Fruit fly (Drosophila melanogaster): Measurements from ENCODE around the gene gny.
A peak's percentile ranks its signal among the peaks of the same experiment; 100 is the strongest.

Gene gny

dm6 chr2L:10366525-10366924 is 13.4 kb upstream of the gny start, which contains the start of gene CG5056 (continued):
- no peak for TF ChIP-seq Lim3 (GFP tag; IDR thresholded peaks at IDR 0.05)
- TF ChIP-seq Hsf (GFP tag; optimal IDR thresholded peaks at IDR 0.05), result peak; percentile 2
- no peak for TF ChIP-seq dysf (GFP tag; IDR thresholded peaks at IDR 0.05)
- TF ChIP-seq CG5245 (GFP tag; optimal IDR thresholded peaks at IDR 0.05), result no peak
- no peak for TF ChIP-seq CG10543 (GFP tag; optimal IDR thresholded peaks at IDR 0.05)
- no peak for TF ChIP-seq CG7963 (GFP tag; IDR thresholded peaks at IDR 0.05; ENCODE audit: partially characterized antibody)
- TF ChIP-seq gcm (GFP tag; optimal IDR thresholded peaks at IDR 0.05), result no peak
- no peak for TF ChIP-seq CG31224 (GFP tag; IDR thresholded peaks at IDR 0.05)
- TF ChIP-seq CG7839 (tag; optimal IDR thresholded peaks at IDR 0.05), result no peak
- peak; percentile 47 for TF ChIP-seq CG12391 (tag; optimal IDR thresholded peaks at IDR 0.05)
- no peak for TF ChIP-seq CrebB (tag; optimal IDR thresholded peaks at IDR 0.05)
- TF ChIP-seq Rfx (GFP tag; IDR thresholded peaks at IDR 0.05), result no peak
- TF ChIP-seq Blimp-1 (GFP tag; optimal IDR thresholded peaks at IDR 0.05), result no peak
- no peak for TF ChIP-seq sob (GFP tag; IDR thresholded peaks at IDR 0.05)
- TF ChIP-seq CG1602 (GFP tag; optimal IDR thresholded peaks at IDR 0.05), result no peak
- TF ChIP-seq CG15073 (GFP tag; optimal IDR thresholded peaks at IDR 0.05), result no peak
- no peak for TF ChIP-seq CG2129 (GFP tag; IDR thresholded peaks at IDR 0.05; ENCODE audit: partially characterized antibody)
- no peak for TF ChIP-seq CkIIα-i1 (GFP tag; IDR thresholded peaks at IDR 0.05)
- no peak for TF ChIP-seq maf-S (GFP tag; optimal IDR thresholded peaks at IDR 0.05)
- no peak for TF ChIP-seq fd3F (GFP tag; optimal IDR thresholded peaks at IDR 0.05)
- TF ChIP-seq zen (tag; optimal IDR thresholded peaks at IDR 0.05), result peak; percentile 41
- no peak for TF ChIP-seq vfl (GFP tag; optimal IDR thresholded peaks at IDR 0.05)
- peak; percentile 3 for TF ChIP-seq CG4424 (GFP tag; optimal IDR thresholded peaks at IDR 0.05)
- TF ChIP-seq Mrtf (GFP tag; IDR thresholded peaks at IDR 0.05), result no peak
- TF ChIP-seq Hand (GFP tag; optimal IDR thresholded peaks at IDR 0.05), result no peak
- TF ChIP-seq cwo (GFP tag; optimal IDR thresholded peaks at IDR 0.05), result no peak
- TF ChIP-seq Antp (GFP tag; optimal IDR thresholded peaks at IDR 0.05), result no peak
- TF ChIP-seq CG2678 (tag; optimal IDR thresholded peaks at IDR 0.05), result no peak
- no peak for TF ChIP-seq Vsx1 (GFP tag; optimal IDR thresholded peaks at IDR 0.05)
- no peak for TF ChIP-seq CG32772 (GFP tag; IDR thresholded peaks at IDR 0.05)
- no peak for TF ChIP-seq CG15601 (tag; optimal IDR thresholded peaks at IDR 0.05)
- TF ChIP-seq ind (GFP tag; optimal IDR thresholded peaks at IDR 0.05), result no peak
- peak; percentile 69 for TF ChIP-seq trem (tag; optimal IDR thresholded peaks at IDR 0.05)
- TF ChIP-seq Opbp (GFP tag; IDR thresholded peaks at IDR 0.05; ENCODE audit: partially characterized antibody), result no peak
- TF ChIP-seq z (GFP tag; IDR thresholded peaks at IDR 0.05), result no peak
- peak; percentile 39; the same call in 1 of the 3 replicates for TF ChIP-seq knrl (GFP tag; IDR thresholded peaks at IDR 0.05; ENCODE audit: partially characterized antibody)
- TF ChIP-seq sc (optimal IDR thresholded peaks at IDR 0.05), result no peak
- TF ChIP-seq sc (GFP tag; optimal IDR thresholded peaks at IDR 0.05), result no peak
- no peak for TF ChIP-seq CG3065 (GFP tag; optimal IDR thresholded peaks at IDR 0.05)
- peak; percentile 39 for TF ChIP-seq Dref (GFP tag; IDR thresholded peaks at IDR 0.05)
- peak; percentile 47 for TF ChIP-seq CG17829 (tag; optimal IDR thresholded peaks at IDR 0.05)
- TF ChIP-seq E2f2 (GFP tag; IDR thresholded peaks at IDR 0.05), result no peak
- TF ChIP-seq D19B (GFP tag; optimal IDR thresholded peaks at IDR 0.05), result no peak
- no peak for TF ChIP-seq Side (GFP tag; optimal IDR thresholded peaks at IDR 0.05)
- TF ChIP-seq CG7372 (GFP tag; IDR thresholded peaks at IDR 0.05), result no peak
- TF ChIP-seq Six4 (GFP tag; optimal IDR thresholded peaks at IDR 0.05), result no peak
- TF ChIP-seq gro (GFP tag; optimal IDR thresholded peaks at IDR 0.05), result peak; percentile 1
- peak; percentile 11 for TF ChIP-seq CG7271 (tag; optimal IDR thresholded peaks at IDR 0.05)
- TF ChIP-seq Hmx (GFP tag; optimal IDR thresholded peaks at IDR 0.05), result no peak
- no peak for TF ChIP-seq CG9609 (GFP tag; optimal IDR thresholded peaks at IDR 0.05)
- TF ChIP-seq CG12299 (tag; optimal IDR thresholded peaks at IDR 0.05), result no peak
- TF ChIP-seq CG9437 (GFP tag; optimal IDR thresholded peaks at IDR 0.05), result no peak
